Worm (Caenorhabditis elegans) whole organism, young adult: ENCODE measurements around the gene xbp-1.
A peak's percentile ranks its signal among the peaks of the same experiment; 100 is the strongest.

Source experiments
- B0035.1 ChIP-seq: sonication (generic microtip); optimal IDR thresholded peaks from 2 replicates; lab custom pipeline; 2016; ENCODE audit warnings: missing genetic modification characterization, mild to moderate bottlenecking, missing compliant biosample characterization, missing genotype, missing genetic modification reagents
- B0336.3 ChIP-seq: fragments of 200-800 bp; sonication (Bioruptor generic); IDR thresholded peaks from 2 replicates; pipeline ENCODE4 v1.3.6; 2022; ENCODE audit warnings: missing genetic modification characterization, missing compliant biosample characterization
- F22D6.2 ChIP-seq: sonication (generic microtip); optimal IDR thresholded peaks from 2 replicates; lab custom pipeline; 2016; ENCODE audit warnings: mild to moderate bottlenecking, missing genetic modification characterization, missing compliant biosample characterization
- F23B12.7 ChIP-seq: sonication (generic microtip); optimal IDR thresholded peaks from 2 replicates; lab custom pipeline; 2017; ENCODE audit warnings: missing genetic modification characterization, mild to moderate bottlenecking, missing compliant biosample characterization, antibody characterized with exemption, moderate library complexity; ENCODE audit not compliant: insufficient read depth
- F57A8.1 ChIP-seq: fragments of 200-800 bp; sonication (Bioruptor generic); optimal IDR thresholded peaks from 2 replicates; lab custom pipeline; 2018; ENCODE audit warnings: mild to moderate bottlenecking, missing genetic modification characterization, moderate library complexity, missing compliant biosample characterization
- K11D2.4 ChIP-seq: fragments of 200-800 bp; sonication (Bioruptor generic); IDR thresholded peaks from 2 replicates; pipeline ENCODE4 v1.3.6; 2022; ENCODE audit warnings: missing genetic modification reagents, missing genetic modification characterization, missing compliant biosample characterization
- K12H6.12 ChIP-seq: fragments of 200-800 bp; sonication (Bioruptor generic); optimal IDR thresholded peaks from 2 replicates; lab custom pipeline; 2018; ENCODE audit warnings: mild to moderate bottlenecking, missing genetic modification characterization, missing compliant biosample characterization
- aptf-2 ChIP-seq: fragments of 200-800 bp; sonication (Bioruptor generic); conservative IDR thresholded peaks from 2 replicates; pipeline ENCODE4 v1.3.6; 2022; ENCODE audit warnings: missing genetic modification reagents, missing genetic modification characterization, missing compliant biosample characterization
- aptf-3 ChIP-seq: fragments of 200-800 bp; sonication (Bioruptor generic); IDR thresholded peaks from 2 replicates; pipeline ENCODE4 v1.3.6; 2022; ENCODE audit warnings: missing genetic modification characterization, missing compliant biosample characterization
- atf-7 ChIP-seq: sonication (generic microtip); optimal IDR thresholded peaks from 2 replicates; lab custom pipeline; 2017; ENCODE audit warnings: mild to moderate bottlenecking, missing genetic modification characterization, missing compliant biosample characterization
- attf-3 ChIP-seq: fragments of 200-800 bp; sonication (Bioruptor generic); conservative IDR thresholded peaks from 2 replicates; pipeline ENCODE4 v1.3.6; 2022; ENCODE audit warnings: missing genetic modification reagents, missing genetic modification characterization, missing compliant biosample characterization
- attf-5 ChIP-seq: fragments of 200-800 bp; sonication (Bioruptor generic); optimal IDR thresholded peaks from 2 replicates; lab custom pipeline; 2018; ENCODE audit warnings: mild to moderate bottlenecking, missing genetic modification characterization, missing compliant biosample characterization
- attf-6 ChIP-seq: fragments of 200-800 bp; sonication (Bioruptor generic); IDR thresholded peaks from 2 replicates; pipeline ENCODE4 v1.3.6; 2022; ENCODE audit warnings: missing genetic modification reagents, missing genetic modification characterization, missing compliant biosample characterization
- ceh-27 ChIP-seq: fragments of 200-800 bp; sonication (Bioruptor generic); optimal IDR thresholded peaks from 2 replicates; lab custom pipeline; 2018; ENCODE audit warnings: mild to moderate bottlenecking, missing genetic modification characterization, moderate library complexity, missing compliant biosample characterization
- ceh-58 ChIP-seq: fragments of 200-800 bp; sonication (Bioruptor generic); IDR thresholded peaks from 2 replicates; pipeline ENCODE4 v1.3.6; 2022; ENCODE audit warnings: missing genetic modification characterization, missing compliant biosample characterization
- ceh-79 ChIP-seq: sonication (generic microtip); optimal IDR thresholded peaks from 2 replicates; lab custom pipeline; 2017; ENCODE audit warnings: mild to moderate bottlenecking, missing genetic modification characterization, missing compliant biosample characterization
- ceh-91 ChIP-seq: fragments of 200-800 bp; sonication (Bioruptor generic); IDR thresholded peaks from 2 replicates; pipeline ENCODE4 v1.3.6; 2022; ENCODE audit warnings: missing genetic modification reagents, missing genetic modification characterization, missing compliant biosample characterization
- die-1 ChIP-seq: sonication (generic microtip); optimal IDR thresholded peaks from 2 replicates; lab custom pipeline; 2016; ENCODE audit warnings: missing genotype, mild to moderate bottlenecking, missing genetic modification characterization, missing compliant biosample characterization
- dpff-1 ChIP-seq: sonication (generic microtip); optimal IDR thresholded peaks from 2 replicates; lab custom pipeline; 2017; ENCODE audit warnings: mild to moderate bottlenecking, missing genetic modification characterization, missing compliant biosample characterization
- dpl-1 ChIP-seq: fragments of 150-350 bp; optimal IDR thresholded peaks from 2 replicates; lab custom pipeline; 2014; ENCODE audit warnings: missing biosample characterization, missing genetic modification reagents, missing genetic modification characterization
- egl-44 ChIP-seq: fragments of 200-800 bp; sonication (Bioruptor generic); IDR thresholded peaks from 2 replicates; pipeline ENCODE4 v1.3.6; 2022; ENCODE audit warnings: missing genetic modification reagents, missing genetic modification characterization, missing compliant biosample characterization
- ekl-4 ChIP-seq: fragments of 200-800 bp; sonication (Bioruptor generic); IDR thresholded peaks from 2 replicates; pipeline ENCODE4 v1.3.6; 2022; ENCODE audit warnings: missing genetic modification reagents, missing genetic modification characterization, missing compliant biosample characterization
- ets-4 ChIP-seq: fragments of 200-800 bp; sonication (Bioruptor generic); optimal IDR thresholded peaks from 2 replicates; lab custom pipeline; 2018; ENCODE audit warnings: mild to moderate bottlenecking, missing genetic modification characterization, missing compliant biosample characterization
- fkh-3 ChIP-seq: sonication (generic microtip); optimal IDR thresholded peaks from 2 replicates; lab custom pipeline; 2016; ENCODE audit warnings: mild to moderate bottlenecking, missing genetic modification characterization, missing compliant biosample characterization
- him-1 ChIP-seq: sonication (generic microtip); optimal IDR thresholded peaks from 2 replicates; lab custom pipeline; 2016; ENCODE audit warnings: missing genotype, missing genetic modification reagents, missing genetic modification characterization, missing compliant biosample characterization
- let-526 ChIP-seq: fragments of 200-800 bp; sonication (Bioruptor generic); IDR thresholded peaks from 2 replicates; pipeline ENCODE4 v1.3.6; 2022; ENCODE audit warnings: missing genetic modification reagents, missing genetic modification characterization, missing compliant biosample characterization
- let-607 ChIP-seq, 2 experiments: fragments of 200-800 bp in 1 of 2; sonication (Bioruptor generic) in 1 of 2; sonication (generic microtip) in 1 of 2; optimal IDR thresholded peaks; 2 replicates each; lab custom pipeline; 2016 to 2018; ENCODE audit warnings: mild to moderate bottlenecking in 2 of 2, missing compliant biosample characterization in 2 of 2, missing genetic modification characterization in 2 of 2, moderate library complexity in 2 of 2, missing genotype in 1 of 2
- lin-26 ChIP-seq: fragments of 200-800 bp; sonication (Bioruptor generic); IDR thresholded peaks from 2 replicates; pipeline ENCODE4 v1.3.6; 2022; ENCODE audit warnings: missing genetic modification reagents, missing genetic modification characterization, missing compliant biosample characterization
- lin-35 ChIP-seq, 3 experiments: fragments of 150-350 bp in 2 of 3; sonication (generic microtip) in 1 of 3; optimal IDR thresholded peaks; 2 replicates each; lab custom pipeline; 2014 to 2018; ENCODE audit warnings: missing biosample characterization in 3 of 3, missing genetic modification characterization in 3 of 3, missing genetic modification reagents in 3 of 3
- madf-3 ChIP-seq: fragments of 200-800 bp; sonication (Bioruptor generic); IDR thresholded peaks from 2 replicates; pipeline ENCODE4 v1.3.6; 2022; ENCODE audit warnings: missing genetic modification reagents, missing genetic modification characterization, missing compliant biosample characterization
- madf-6 ChIP-seq: fragments of 200-800 bp; sonication (Bioruptor generic); IDR thresholded peaks from 2 replicates; pipeline ENCODE4 v1.3.6; 2022; ENCODE audit warnings: missing genetic modification reagents, missing genetic modification characterization, missing compliant biosample characterization
- mel-28 ChIP-seq: sonication (generic microtip); optimal IDR thresholded peaks from 2 replicates; lab custom pipeline; 2016; ENCODE audit warnings: borderline replicate concordance, mild to moderate bottlenecking, missing genetic modification characterization, missing compliant biosample characterization
- mes-4 ChIP-seq: sonication (generic microtip); optimal IDR thresholded peaks from 2 replicates; lab custom pipeline; 2016; ENCODE audit warnings: missing genotype, missing genetic modification characterization, missing compliant biosample characterization
- mxl-1 ChIP-seq: sonication (generic microtip); optimal IDR thresholded peaks from 2 replicates; lab custom pipeline; 2016; ENCODE audit warnings: missing genetic modification characterization, missing compliant biosample characterization
- nfya-1 ChIP-seq: sonication (generic microtip); optimal IDR thresholded peaks from 2 replicates; lab custom pipeline; 2017; ENCODE audit warnings: antibody characterized with exemption, missing compliant biosample characterization, missing genetic modification characterization, borderline replicate concordance; ENCODE audit not compliant: insufficient read depth
- nfyb-1 ChIP-seq: fragments of 200-800 bp; sonication (Bioruptor generic); IDR thresholded peaks from 2 replicates; pipeline ENCODE4 v1.3.6; 2022; ENCODE audit warnings: missing genetic modification reagents, missing genetic modification characterization, missing compliant biosample characterization
- nhr-27 ChIP-seq: fragments of 200-800 bp; sonication (Bioruptor generic); optimal IDR thresholded peaks from 2 replicates; lab custom pipeline; 2018; ENCODE audit warnings: mild to moderate bottlenecking, missing genetic modification characterization, moderate library complexity, missing compliant biosample characterization
- nhr-90 ChIP-seq: sonication (generic microtip); optimal IDR thresholded peaks from 2 replicates; lab custom pipeline; 2016; ENCODE audit warnings: missing genotype, mild to moderate bottlenecking, missing genetic modification characterization, missing compliant biosample characterization
- rcor-1 ChIP-seq: fragments of 200-800 bp; sonication (Bioruptor generic); IDR thresholded peaks from 2 replicates; pipeline ENCODE4 v1.3.6; 2022; ENCODE audit warnings: missing genetic modification reagents, missing genetic modification characterization, missing compliant biosample characterization
- rec-8 ChIP-seq, 2 experiments: sonication (generic microtip); optimal IDR thresholded peaks; 2 replicates each; lab custom pipeline; 2016; ENCODE audit warnings: mild to moderate bottlenecking in 2 of 2, missing genetic modification characterization in 2 of 2, missing genetic modification reagents in 2 of 2, missing genotype in 2 of 2, missing biosample characterization in 1 of 2, missing compliant biosample characterization in 1 of 2, moderate library complexity in 1 of 2
- sea-2 ChIP-seq: fragments of 200-800 bp; sonication (Bioruptor generic); IDR thresholded peaks from 2 replicates; pipeline ENCODE4 v1.3.6; 2022; ENCODE audit warnings: missing genetic modification characterization, missing compliant biosample characterization
- snpc-1.1 ChIP-seq: sonication (generic microtip); optimal IDR thresholded peaks from 2 replicates; lab custom pipeline; 2017; ENCODE audit warnings: missing genetic modification characterization, mild to moderate bottlenecking, missing compliant biosample characterization, antibody characterized with exemption, moderate library complexity, missing genotype, missing genetic modification reagents; ENCODE audit not compliant: insufficient read depth
- tbp1 ChIP-seq: fragments of 200-800 bp; sonication (Bioruptor generic); optimal IDR thresholded peaks from 2 replicates; lab custom pipeline; 2018; ENCODE audit warnings: mild to moderate bottlenecking, missing genetic modification characterization, missing compliant biosample characterization
- unc-62 ChIP-seq: fragments of 150-350 bp; optimal IDR thresholded peaks from 2 replicates; lab custom pipeline; 2014; ENCODE audit warnings: missing biosample characterization, missing genetic modification reagents, missing genetic modification characterization
- zfh-2 ChIP-seq: fragments of 200-800 bp; sonication (Bioruptor generic); conservative IDR thresholded peaks from 2 replicates; pipeline ENCODE4 v1.3.6; 2022; ENCODE audit warnings: missing genetic modification reagents, missing genetic modification characterization, missing compliant biosample characterization
- zim-3 ChIP-seq: sonication (generic microtip); optimal IDR thresholded peaks from 2 replicates; lab custom pipeline; 2017; ENCODE audit warnings: mild to moderate bottlenecking, missing genetic modification characterization, moderate library complexity, missing compliant biosample characterization
- ztf-25 ChIP-seq: fragments of 200-800 bp; sonication (Bioruptor generic); IDR thresholded peaks from 2 replicates; pipeline ENCODE4 v1.3.6; 2022; ENCODE audit warnings: missing genetic modification reagents, missing genetic modification characterization, missing compliant biosample characterization
- ztf-26 ChIP-seq: sonication (generic microtip); optimal IDR thresholded peaks from 2 replicates; lab custom pipeline; 2017; ENCODE audit warnings: missing genetic modification characterization, missing compliant biosample characterization

Gene xbp-1

ce11 chrIII:4193659-4194103, at the start of gene xbp-1:
xbp-1 (plus strand) TSS chrIII:4193809.
- TF ChIP-seq snpc-1.1 (tag; lab: Kevin White, UChicago) (no peak), F22D6.2 (peak; percentile 47), B0035.1 (peak; percentile 3), die-1 (tag; lab: Kevin White, UChicago) (no peak), mxl-1 (tag; lab: Kevin White, UChicago) (no peak), unc-62 (GFP tag; lab: Kevin White, UChicago) (peak; percentile 76), lin-26 (GFP tag; lab: Robert Waterston, UW) (no peak), egl-44 (peak; percentile 70; the same call in 1 of the 2 replicates), zfh-2 (GFP tag; lab: Robert Waterston, UW) (peak; percentile 85), fkh-3 (tag; lab: Kevin White, UChicago) (no peak), atf-7 (tag; lab: Kevin White, UChicago) (peak; percentile 99), zim-3 (no peak), mel-28 (tag; lab: Kevin White, UChicago) (no peak), madf-3 (GFP tag; lab: Robert Waterston, UW) (peak; percentile 95), nhr-90 (peak; percentile 79), F23B12.7 (peak; percentile 31), ceh-27 (GFP tag; lab: Kevin White, UChicago) (peak; percentile 69), madf-6 (GFP tag; lab: Robert Waterston, UW) (peak; percentile 38; the same call in 1 of the 2 replicates), attf-5 (GFP tag; lab: Kevin White, UChicago) (peak; percentile 98), nhr-27 (tag; lab: Kevin White, UChicago) (no peak), lin-35 (GFP tag; optimal IDR thresholded peaks at IDR 0.05; lab: Kevin White, UChicago) (peak in 1 of 3 experiments; percentile 48), dpff-1 (tag; lab: Kevin White, UChicago) (no peak), rec-8 (tag; optimal IDR thresholded peaks at IDR 0.05; lab: Kevin White, UChicago) (no peak), aptf-2 (GFP tag; lab: Robert Waterston, UW) (no peak), sea-2 (GFP tag; lab: Robert Waterston, UW) (no peak), mes-4 (tag; lab: Kevin White, UChicago) (no peak), nfya-1 (no peak), tbp1 (GFP tag; lab: Kevin White, UChicago) (peak; percentile 64), ceh-79 (tag; lab: Kevin White, UChicago) (no peak), let-526 (GFP tag; lab: Robert Waterston, UW) (peak; percentile 59; the same call in 1 of the 2 replicates), K11D2.4 (no peak; the same call in 1 of the 2 replicates), aptf-3 (GFP tag; lab: Robert Waterston, UW) (no peak), attf-3 (GFP tag; lab: Robert Waterston, UW) (no peak), F57A8.1 (no peak), him-1 (tag; lab: Kevin White, UChicago) (no peak), ztf-26 (tag; lab: Kevin White, UChicago) (peak; percentile 44), ets-4 (GFP tag; lab: Kevin White, UChicago) (peak; percentile 95), B0336.3 (peak; percentile 80), nfyb-1 (GFP tag; lab: Robert Waterston, UW) (peak; percentile 93), ekl-4 (GFP tag; lab: Robert Waterston, UW) (peak; percentile 78), let-607 (tag; optimal IDR thresholded peaks at IDR 0.05; lab: Kevin White, UChicago) (peak; percentile 99), ceh-58 (GFP tag; lab: Robert Waterston, UW) (no peak), dpl-1 (GFP tag; lab: Kevin White, UChicago) (no peak), K12H6.12 (peak; percentile 89), rcor-1 (GFP tag; lab: Robert Waterston, UW) (peak; percentile 31), ceh-91 (GFP tag; lab: Robert Waterston, UW) (no peak), ztf-25 (GFP tag; lab: Robert Waterston, UW) (no peak), attf-6 (no peak)
